Worm (Caenorhabditis elegans) whole organism, late embryonic: ENCODE results near the gene str-244.
"Not testable (repeated sequence)": the region's sequence is repeated elsewhere in the genome, so short reads cannot be mapped to it uniquely, and the experiment has no call there.

ENCODE experiments used
- C38D4.7 ChIP-seq: fragments of 200-800 bp; sonication (Bioruptor generic); optimal IDR thresholded peaks from 2 replicates; lab custom pipeline; 2018; ENCODE audit warnings: mild to moderate bottlenecking, missing genetic modification characterization, moderate library complexity, missing compliant biosample characterization
- K02D7.2 ChIP-seq: sonication (generic microtip); optimal IDR thresholded peaks from 2 replicates; lab custom pipeline; 2017; ENCODE audit warnings: mild to moderate bottlenecking, missing genetic modification characterization, missing compliant biosample characterization
- ahr-1 ChIP-seq: sonication (generic microtip); optimal IDR thresholded peaks from 2 replicates; lab custom pipeline; 2016; ENCODE audit warnings: missing genetic modification characterization, missing compliant biosample characterization
- ama-1 ChIP-seq: fragments of 150-350 bp; optimal IDR thresholded peaks from 2 replicates; lab custom pipeline; 2014
- ceh-14 ChIP-seq: sonication (generic microtip); optimal IDR thresholded peaks from 2 replicates; lab custom pipeline; 2016; ENCODE audit warnings: missing genotype, missing genetic modification characterization, missing compliant biosample characterization
- ceh-18 ChIP-seq: sonication (generic microtip); optimal IDR thresholded peaks from 2 replicates; lab custom pipeline; 2016; ENCODE audit warnings: missing genetic modification characterization, missing compliant biosample characterization
- ceh-19 ChIP-seq: fragments of 200-800 bp; sonication (Bioruptor generic); optimal IDR thresholded peaks from 2 replicates; lab custom pipeline; 2018; ENCODE audit warnings: mild to moderate bottlenecking, missing genetic modification characterization, missing compliant biosample characterization
- ceh-2 ChIP-seq: sonication (generic microtip); optimal IDR thresholded peaks from 2 replicates; lab custom pipeline; 2016; ENCODE audit warnings: missing genotype, missing genetic modification characterization, missing compliant biosample characterization
- ceh-24 ChIP-seq: sonication (generic microtip); optimal IDR thresholded peaks from 2 replicates; lab custom pipeline; 2016; ENCODE audit warnings: mild to moderate bottlenecking, missing genetic modification characterization, missing compliant biosample characterization
- ceh-34 ChIP-seq: sonication (generic microtip); optimal IDR thresholded peaks from 2 replicates; lab custom pipeline; 2016; ENCODE audit warnings: mild to moderate bottlenecking, missing genetic modification characterization, missing compliant biosample characterization
- ceh-45 ChIP-seq: fragments of 200-800 bp; sonication (Bioruptor generic); IDR thresholded peaks from 2 replicates; pipeline ENCODE4 v1.3.6; 2022; ENCODE audit warnings: missing genetic modification reagents, missing genetic modification characterization, missing compliant biosample characterization
- ceh-48 ChIP-seq: sonication (generic microtip); optimal IDR thresholded peaks from 2 replicates; lab custom pipeline; 2016; ENCODE audit warnings: missing genetic modification characterization, inconsistent platforms, missing compliant biosample characterization
- che-1 ChIP-seq: sonication (generic microtip); optimal IDR thresholded peaks from 2 replicates; lab custom pipeline; 2016; ENCODE audit warnings: mild to moderate bottlenecking, missing genetic modification characterization, missing compliant biosample characterization
- dve-1 ChIP-seq: sonication (generic microtip); optimal IDR thresholded peaks from 2 replicates; lab custom pipeline; 2017; ENCODE audit warnings: antibody characterized with exemption, mild to moderate bottlenecking, missing genetic modification characterization, missing compliant biosample characterization
- elt-2 ChIP-seq: sonication (generic microtip); optimal IDR thresholded peaks from 2 replicates; lab custom pipeline; 2016; ENCODE audit warnings: missing genetic modification reagents, missing genetic modification characterization, missing compliant biosample characterization
- elt-4 ChIP-seq: sonication (generic microtip); optimal IDR thresholded peaks from 2 replicates; lab custom pipeline; 2016; ENCODE audit warnings: missing genetic modification characterization, missing compliant biosample characterization
- ets-4 ChIP-seq: sonication (generic microtip); optimal IDR thresholded peaks from 2 replicates; lab custom pipeline; 2016; ENCODE audit warnings: missing genetic modification characterization, missing compliant biosample characterization
- fax-1 ChIP-seq: sonication (generic microtip); optimal IDR thresholded peaks from 2 replicates; lab custom pipeline; 2016; ENCODE audit warnings: missing genotype, missing genetic modification characterization, missing compliant biosample characterization
- gmeb-2 ChIP-seq: sonication (generic microtip); optimal IDR thresholded peaks from 2 replicates; lab custom pipeline; 2016; ENCODE audit warnings: missing genetic modification characterization, inconsistent platforms, missing compliant biosample characterization
- hlh-15 ChIP-seq: sonication (generic microtip); optimal IDR thresholded peaks from 2 replicates; lab custom pipeline; 2016; ENCODE audit warnings: missing genetic modification characterization, missing compliant biosample characterization
- hlh-30 ChIP-seq: sonication (generic microtip); optimal IDR thresholded peaks from 2 replicates; lab custom pipeline; 2017; ENCODE audit warnings: antibody characterized with exemption, missing genetic modification characterization, missing compliant biosample characterization; ENCODE audit not compliant: insufficient read depth
- hlh-6 ChIP-seq: sonication (generic microtip); optimal IDR thresholded peaks from 2 replicates; lab custom pipeline; 2016; ENCODE audit warnings: missing genotype, missing genetic modification characterization, missing compliant biosample characterization
- hlh-8 ChIP-seq: sonication (generic microtip); optimal IDR thresholded peaks from 2 replicates; lab custom pipeline; 2016; ENCODE audit warnings: missing genotype, missing genetic modification characterization, missing compliant biosample characterization
- lin-11 ChIP-seq: fragments of 200-800 bp; sonication (Bioruptor generic); optimal IDR thresholded peaks from 2 replicates; lab custom pipeline; 2018; ENCODE audit warnings: mild to moderate bottlenecking, missing genetic modification characterization, missing compliant biosample characterization
- nfya-1 ChIP-seq: sonication (generic microtip); optimal IDR thresholded peaks from 2 replicates; lab custom pipeline; 2017; ENCODE audit warnings: missing genetic modification characterization, mild to moderate bottlenecking, missing compliant biosample characterization, antibody characterized with exemption, moderate library complexity
- npax-4 ChIP-seq: sonication (generic microtip); optimal IDR thresholded peaks from 2 replicates; lab custom pipeline; 2016; ENCODE audit warnings: missing genetic modification characterization, missing compliant biosample characterization
- pha-2 ChIP-seq: sonication (generic microtip); optimal IDR thresholded peaks from 2 replicates; lab custom pipeline; 2017; ENCODE audit warnings: mild to moderate bottlenecking, missing genetic modification characterization, missing compliant biosample characterization
- pqm-1 ChIP-seq: sonication (generic microtip); optimal IDR thresholded peaks from 2 replicates; lab custom pipeline; 2016; ENCODE audit warnings: missing genetic modification characterization, missing compliant biosample characterization
- ref-2 ChIP-seq: sonication (generic microtip); optimal IDR thresholded peaks from 2 replicates; lab custom pipeline; 2016; ENCODE audit warnings: missing genetic modification characterization, missing compliant biosample characterization
- sox-4 ChIP-seq: sonication (generic microtip); optimal IDR thresholded peaks from 2 replicates; lab custom pipeline; 2017; ENCODE audit warnings: mild to moderate bottlenecking, missing genetic modification characterization, inconsistent platforms, missing compliant biosample characterization
- tbx-2 ChIP-seq: sonication (generic microtip); optimal IDR thresholded peaks from 2 replicates; lab custom pipeline; 2016; ENCODE audit warnings: missing genetic modification characterization, missing compliant biosample characterization
- ttx-3 ChIP-seq: sonication (generic microtip); optimal IDR thresholded peaks from 2 replicates; lab custom pipeline; 2016; ENCODE audit warnings: missing genetic modification reagents, missing genetic modification characterization, missing compliant biosample characterization
- unc-55 ChIP-seq: sonication (generic microtip); optimal IDR thresholded peaks from 2 replicates; lab custom pipeline; 2017; ENCODE audit warnings: missing biosample characterization, missing genetic modification reagents, missing genetic modification characterization
- unc-86 ChIP-seq: sonication (generic microtip); optimal IDR thresholded peaks from 2 replicates; lab custom pipeline; 2016; ENCODE audit warnings: missing genetic modification characterization, missing compliant biosample characterization

str-244 gene

ce11 chrV:3065928-3066327, 7.0 kb upstream of the str-244 start, which contains the start of gene srh-185:
srh-185 (plus strand) TSS chrV:3066228.
- TF ChIP-seq C38D4.7: no peak
- TF ChIP-seq unc-55 (GFP tag; lab: Kevin White, UChicago): no peak
- TF ChIP-seq ceh-14: no peak
- no peak for TF ChIP-seq ttx-3
- no peak for TF ChIP-seq elt-4
- TF ChIP-seq ceh-2 (tag; lab: Kevin White, UChicago): no peak
- no peak for TF ChIP-seq hlh-30 (tag; lab: Kevin White, UChicago)
- TF ChIP-seq ceh-45: no peak
- TF ChIP-seq pha-2 (tag; lab: Kevin White, UChicago): no peak
- TF ChIP-seq unc-86 (tag; lab: Kevin White, UChicago): no peak
- TF ChIP-seq ceh-48: no peak
- TF ChIP-seq ets-4 (tag; lab: Kevin White, UChicago): no peak
- TF ChIP-seq hlh-15 (tag; lab: Kevin White, UChicago): no peak
- no peak for TF ChIP-seq nfya-1 (tag; lab: Kevin White, UChicago)
- TF ChIP-seq fax-1: no peak
- no peak for TF ChIP-seq ceh-34 (tag; lab: Kevin White, UChicago)
- TF ChIP-seq ref-2: no peak
- TF ChIP-seq hlh-6 (tag; lab: Kevin White, UChicago): no peak
- no peak for TF ChIP-seq ahr-1 (tag; lab: Kevin White, UChicago)
- no peak for TF ChIP-seq ceh-24 (tag; lab: Kevin White, UChicago)

ce11 chrV:3064418-3064817, 5.5 kb upstream of the str-244 start, which contains the start of gene srt-16:
srt-16 (minus strand) TSS chrV:3064518.
- not testable (repeated sequence) for TF ChIP-seq K02D7.2, nfya-1, lin-11 (tag; lab: Kevin White, UChicago)
- TF ChIP-seq, all 69 proteins: peak for 0; not testable (repeated sequence) for 69

- TF ChIP-seq hlh-8 (tag; lab: Kevin White, UChicago) (no peak), npax-4 (tag; lab: Kevin White, UChicago) (no peak)
These were observed 3.2 kb upstream of the str-244 start, which contains the start of gene srt-15 for ce11 chrV:3062078-3062477. srt-15 (minus strand) TSS chrV:3062178.

- TF ChIP-seq npax-4 (tag; lab: Kevin White, UChicago): no peak
- TF ChIP-seq elt-2 (tag; lab: Kevin White, UChicago): no peak
- TF ChIP-seq ama-1 (lab: Kevin White, UChicago): no peak
- TF ChIP-seq ceh-18: no peak
- no peak for TF ChIP-seq nfya-1 (tag; lab: Kevin White, UChicago)
- TF ChIP-seq dve-1: no peak
- TF ChIP-seq che-1 (tag; lab: Kevin White, UChicago): no peak
- no peak for TF ChIP-seq tbx-2 (tag; lab: Kevin White, UChicago)
- no peak for TF ChIP-seq ceh-34 (tag; lab: Kevin White, UChicago)
- TF ChIP-seq sox-4 (tag; lab: Kevin White, UChicago): no peak
- TF ChIP-seq ets-4 (tag; lab: Kevin White, UChicago): no peak
- TF ChIP-seq unc-55 (GFP tag; lab: Kevin White, UChicago): no peak
- no peak for TF ChIP-seq pqm-1 (tag; lab: Kevin White, UChicago)
- TF ChIP-seq gmeb-2: no peak
- TF ChIP-seq ceh-2 (tag; lab: Kevin White, UChicago): no peak
- TF ChIP-seq ceh-24 (tag; lab: Kevin White, UChicago): no peak
- TF ChIP-seq ttx-3: no peak
- no peak for TF ChIP-seq ceh-19 (GFP tag; lab: Kevin White, UChicago)
These were observed 4.6 kb downstream of the str-244 start, which contains the start of gene C50H11.8 for ce11 chrV:3054254-3054653. C50H11.8 (plus strand) TSS chrV:3054554.

ce11 chrV:3046364-3046763, 12.5 kb downstream of the str-244 start:
- TF ChIP-seq lin-11 (tag; lab: Kevin White, UChicago): no peak
